Fruit fly (Drosophila melanogaster): ENCODE data around the gene dop.

dop gene

dm6 chr3L:15534274-15535227 is 31.3 kb upstream of the dop start (continued):
- TF ChIP-seq Rx (GFP tag; IDR thresholded peaks at IDR 0.05) = no peak
- peak; percentile 83 for TF ChIP-seq CG9437 (GFP tag; optimal IDR thresholded peaks at IDR 0.05)
- peak; percentile 95 for TF ChIP-seq sd (tag; optimal IDR thresholded peaks at IDR 0.05)
- no peak for TF ChIP-seq gsb (GFP tag; IDR thresholded peaks at IDR 0.05)
- TF ChIP-seq CG30403 (GFP tag; optimal IDR thresholded peaks at IDR 0.05) = peak; percentile 87
- TF ChIP-seq Hand (GFP tag; optimal IDR thresholded peaks at IDR 0.05) = peak; percentile 12
- no peak for TF ChIP-seq Dfd (GFP tag; optimal IDR thresholded peaks at IDR 0.05)
- TF ChIP-seq CG12942 (GFP tag; optimal IDR thresholded peaks at IDR 0.05) = peak; percentile 43
- TF ChIP-seq fru (optimal IDR thresholded peaks at IDR 0.05) = no peak
- TF ChIP-seq grau (tag; optimal IDR thresholded peaks at IDR 0.05) = peak; percentile 73
- TF ChIP-seq da (GFP tag; optimal IDR thresholded peaks at IDR 0.05) = no peak
- TF ChIP-seq CG13624 (GFP tag; optimal IDR thresholded peaks at IDR 0.05) = peak; percentile 59
- TF ChIP-seq HLH4C (GFP tag; IDR thresholded peaks at IDR 0.05; ENCODE audit: partially characterized antibody) = no peak
- peak; percentile 54 for TF ChIP-seq CG10267 (tag; optimal IDR thresholded peaks at IDR 0.05)
- TF ChIP-seq CG6683 (GFP tag; optimal IDR thresholded peaks at IDR 0.05) = peak; percentile 27
- no peak for TF ChIP-seq CG17802 (tag; optimal IDR thresholded peaks at IDR 0.05)
- no peak for TF ChIP-seq Dip2 (GFP tag; IDR thresholded peaks at IDR 0.05)
- peak; percentile 14 for TF ChIP-seq yki (optimal IDR thresholded peaks at IDR 0.05)
- peak; percentile 22 for TF ChIP-seq CG17829 (tag; optimal IDR thresholded peaks at IDR 0.05)
- 0 out of 3 replicates have a peak, but pooled peaks have one; percentile 16 for TF ChIP-seq Dbx (GFP tag; IDR thresholded peaks at IDR 0.05)
- TF ChIP-seq CG1602 (GFP tag; optimal IDR thresholded peaks at IDR 0.05) = peak; percentile 72
- no peak for TF ChIP-seq Hr39 (optimal IDR thresholded peaks at IDR 0.05)
- TF ChIP-seq CG12744 (GFP tag; optimal IDR thresholded peaks at IDR 0.05) = no peak
- TF ChIP-seq lilli (GFP tag; optimal IDR thresholded peaks at IDR 0.05) = peak; percentile 74
- peak; percentile 1 for TF ChIP-seq Bdp1 (GFP tag; optimal IDR thresholded peaks at IDR 0.05)

- 0 out of 2 replicates have a peak, but pooled peaks have one; percentile 6 for TF ChIP-seq CG31441 (GFP tag; IDR thresholded peaks at IDR 0.05)
- no peak for TF ChIP-seq lov (optimal IDR thresholded peaks at IDR 0.05)
- TF ChIP-seq lov (GFP tag; IDR thresholded peaks at IDR 0.05) = no peak
- no peak for TF ChIP-seq hkb (optimal IDR thresholded peaks at IDR 0.05)
- no peak for TF ChIP-seq hkb (GFP tag; IDR thresholded peaks at IDR 0.05)
- peak; percentile 90 for TF ChIP-seq Adf1 (GFP tag; IDR thresholded peaks at IDR 0.05)
- TF ChIP-seq CG1832 (GFP tag; optimal IDR thresholded peaks at IDR 0.05) = peak; percentile 83
- no peak for TF ChIP-seq CG17612 (GFP tag; IDR thresholded peaks at IDR 0.05)
- no peak for TF ChIP-seq CG2116 (GFP tag; optimal IDR thresholded peaks at IDR 0.05)
- peak; percentile 53 for TF ChIP-seq Deaf1 (tag; optimal IDR thresholded peaks at IDR 0.05)
- TF ChIP-seq CG3163 (GFP tag; optimal IDR thresholded peaks at IDR 0.05) = peak; percentile 92
- TF ChIP-seq Pdp1 (GFP tag; optimal IDR thresholded peaks at IDR 0.05) = no peak
- peak; percentile 15 for TF ChIP-seq Med (GFP tag)
- no peak for TF ChIP-seq CG4854 (GFP tag; optimal IDR thresholded peaks at IDR 0.05)
- peak; percentile 7; the same call in 1 of the 2 replicates for TF ChIP-seq CG42726 (GFP tag; IDR thresholded peaks at IDR 0.05; ENCODE audit: partially characterized antibody)
- TF ChIP-seq CG18599 (GFP tag; optimal IDR thresholded peaks at IDR 0.05) = no peak
- no peak for TF ChIP-seq MESR4 (GFP tag; optimal IDR thresholded peaks at IDR 0.05)
- TF ChIP-seq hbn (GFP tag; IDR thresholded peaks at IDR 0.05; ENCODE audit: partially characterized antibody) = 0 out of 2 replicates have a peak, but pooled peaks have one; percentile 20
- peak; percentile 4 for TF ChIP-seq CG7745 (tag; optimal IDR thresholded peaks at IDR 0.05)
- peak; percentile 21; the same call in 1 of the 2 replicates for TF ChIP-seq Scr (GFP tag; IDR thresholded peaks at IDR 0.05; ENCODE audit: partially characterized antibody)
- TF ChIP-seq kay (GFP tag; optimal IDR thresholded peaks at IDR 0.05) = no peak
- peak; percentile 37; the same call in 1 of the 2 replicates for TF ChIP-seq vvl (GFP tag; IDR thresholded peaks at IDR 0.05)
- no peak for TF ChIP-seq CG8290 (GFP tag; optimal IDR thresholded peaks at IDR 0.05)
- peak in 1 of 2 experiments; percentile 20 for TF ChIP-seq CG8290 (tag; optimal IDR thresholded peaks at IDR 0.05)
- TF ChIP-seq CG10321 (GFP tag; IDR thresholded peaks at IDR 0.05) = peak; percentile 55; the same call in 1 of the 2 replicates
- no peak for TF ChIP-seq ranshi (GFP tag; IDR thresholded peaks at IDR 0.05)
- TF ChIP-seq Dbx (GFP tag; IDR thresholded peaks at IDR 0.05) = 0 out of 3 replicates have a peak, but pooled peaks have one; percentile 10
These were observed 30.6 kb upstream of the dop start, which contains the start of gene CrebA for dm6 chr3L:15535228-15535598. Gene CrebA (plus strand): TSS chr3L:15535395.

All from whole organism, embryonic.